Worm (Caenorhabditis elegans) whole organism, young adult: ENCODE measurements around the gene F26A10.2.
A peak's percentile ranks its signal among the peaks of the same experiment; 100 is the strongest.

Experiments
- B0336.3 ChIP-seq: fragments of 200-800 bp; sonication (Bioruptor generic); IDR thresholded peaks from 2 replicates; pipeline ENCODE4 v1.3.6; 2022; ENCODE audit warnings: missing genetic modification characterization, missing compliant biosample characterization
- C06A6.2 ChIP-seq: fragments of 200-800 bp; sonication (Bioruptor generic); conservative IDR thresholded peaks from 2 replicates; pipeline ENCODE4 v1.3.6; 2022; ENCODE audit warnings: missing genetic modification characterization, missing compliant biosample characterization
- C17E4.6 ChIP-seq: fragments of 200-800 bp; sonication (Bioruptor generic); IDR thresholded peaks from 2 replicates; pipeline ENCODE4 v1.3.6; 2022; ENCODE audit warnings: missing genetic modification reagents, missing genetic modification characterization, missing compliant biosample characterization
- F10E7.11 ChIP-seq: sonication (generic microtip); optimal IDR thresholded peaks from 2 replicates; lab custom pipeline; 2017; ENCODE audit warnings: mild to moderate bottlenecking, missing genetic modification characterization, moderate library complexity, missing compliant biosample characterization
- F39B2.1 ChIP-seq: fragments of 200-800 bp; sonication (Bioruptor generic); IDR thresholded peaks from 2 replicates; pipeline ENCODE4 v1.3.6; 2022; ENCODE audit warnings: missing genetic modification reagents, missing genetic modification characterization, missing compliant biosample characterization
- F49E8.2 ChIP-seq: sonication (generic microtip); optimal IDR thresholded peaks from 3 replicates; lab custom pipeline; 2017; ENCODE audit warnings: missing genetic modification characterization, mild to moderate bottlenecking, missing compliant biosample characterization, antibody characterized with exemption, moderate library complexity; ENCODE audit not compliant: insufficient read depth
- F55B11.4 ChIP-seq: sonication (generic microtip); optimal IDR thresholded peaks from 2 replicates; lab custom pipeline; 2016; ENCODE audit warnings: missing compliant biosample characterization, missing genetic modification characterization, borderline replicate concordance; ENCODE audit not compliant: insufficient read depth
- F57A8.1 ChIP-seq: fragments of 200-800 bp; sonication (Bioruptor generic); optimal IDR thresholded peaks from 2 replicates; lab custom pipeline; 2018; ENCODE audit warnings: mild to moderate bottlenecking, missing genetic modification characterization, moderate library complexity, missing compliant biosample characterization
- F57C9.4 ChIP-seq: sonication (generic microtip); optimal IDR thresholded peaks from 2 replicates; lab custom pipeline; 2017; ENCODE audit warnings: mild to moderate bottlenecking, missing genetic modification characterization, missing compliant biosample characterization
- K11D2.4 ChIP-seq: fragments of 200-800 bp; sonication (Bioruptor generic); IDR thresholded peaks from 2 replicates; pipeline ENCODE4 v1.3.6; 2022; ENCODE audit warnings: missing genetic modification reagents, missing genetic modification characterization, missing compliant biosample characterization
- T26A5.8 ChIP-seq: sonication (generic microtip); optimal IDR thresholded peaks from 2 replicates; lab custom pipeline; 2016; ENCODE audit warnings: missing genetic modification characterization, missing compliant biosample characterization
- Y53G8AR.9 ChIP-seq: fragments of 200-800 bp; sonication (Bioruptor generic); conservative IDR thresholded peaks from 2 replicates; pipeline ENCODE4 v1.3.6; 2022; ENCODE audit warnings: missing genetic modification reagents, missing genetic modification characterization, missing compliant biosample characterization
- Y56A3A.18 ChIP-seq: fragments of 200-800 bp; sonication (Bioruptor generic); IDR thresholded peaks from 2 replicates; pipeline ENCODE4 v1.3.6; 2022; ENCODE audit warnings: missing genetic modification reagents, missing genetic modification characterization, missing compliant biosample characterization
- Y95B8A.8 ChIP-seq: fragments of 200-800 bp; sonication (Bioruptor generic); IDR thresholded peaks from 2 replicates; pipeline ENCODE4 v1.3.6; 2022; ENCODE audit warnings: missing genetic modification reagents, missing genetic modification characterization, missing compliant biosample characterization
- ZK185.1 ChIP-seq: sonication (generic microtip); optimal IDR thresholded peaks from 2 replicates; lab custom pipeline; 2016; ENCODE audit warnings: mild to moderate bottlenecking, missing genetic modification characterization, missing compliant biosample characterization; ENCODE audit not compliant: poor library complexity, severe bottlenecking
- aptf-2 ChIP-seq: fragments of 200-800 bp; sonication (Bioruptor generic); conservative IDR thresholded peaks from 2 replicates; pipeline ENCODE4 v1.3.6; 2022; ENCODE audit warnings: missing genetic modification reagents, missing genetic modification characterization, missing compliant biosample characterization
- atf-7 ChIP-seq: sonication (generic microtip); optimal IDR thresholded peaks from 2 replicates; lab custom pipeline; 2017; ENCODE audit warnings: mild to moderate bottlenecking, missing genetic modification characterization, missing compliant biosample characterization
- attf-3 ChIP-seq: fragments of 200-800 bp; sonication (Bioruptor generic); conservative IDR thresholded peaks from 2 replicates; pipeline ENCODE4 v1.3.6; 2022; ENCODE audit warnings: missing genetic modification reagents, missing genetic modification characterization, missing compliant biosample characterization
- dpff-1 ChIP-seq: sonication (generic microtip); optimal IDR thresholded peaks from 2 replicates; lab custom pipeline; 2017; ENCODE audit warnings: mild to moderate bottlenecking, missing genetic modification characterization, missing compliant biosample characterization
- egl-44 ChIP-seq: fragments of 200-800 bp; sonication (Bioruptor generic); IDR thresholded peaks from 2 replicates; pipeline ENCODE4 v1.3.6; 2022; ENCODE audit warnings: missing genetic modification reagents, missing genetic modification characterization, missing compliant biosample characterization
- ekl-4 ChIP-seq: fragments of 200-800 bp; sonication (Bioruptor generic); IDR thresholded peaks from 2 replicates; pipeline ENCODE4 v1.3.6; 2022; ENCODE audit warnings: missing genetic modification reagents, missing genetic modification characterization, missing compliant biosample characterization
- him-1 ChIP-seq: sonication (generic microtip); optimal IDR thresholded peaks from 2 replicates; lab custom pipeline; 2016; ENCODE audit warnings: missing genotype, missing genetic modification reagents, missing genetic modification characterization, missing compliant biosample characterization
- hmg-20 ChIP-seq: fragments of 200-800 bp; sonication (Bioruptor generic); IDR thresholded peaks from 2 replicates; pipeline ENCODE4 v1.3.6; 2022; ENCODE audit warnings: missing genetic modification reagents, missing genetic modification characterization, missing compliant biosample characterization
- let-607 ChIP-seq, 2 experiments: fragments of 200-800 bp in 1 of 2; sonication (Bioruptor generic) in 1 of 2; sonication (generic microtip) in 1 of 2; optimal IDR thresholded peaks; 2 replicates each; lab custom pipeline; 2016 to 2018; ENCODE audit warnings: mild to moderate bottlenecking in 2 of 2, missing compliant biosample characterization in 2 of 2, missing genetic modification characterization in 2 of 2, moderate library complexity in 2 of 2, missing genotype in 1 of 2
- lin-26 ChIP-seq: fragments of 200-800 bp; sonication (Bioruptor generic); IDR thresholded peaks from 2 replicates; pipeline ENCODE4 v1.3.6; 2022; ENCODE audit warnings: missing genetic modification reagents, missing genetic modification characterization, missing compliant biosample characterization
- lin-35 ChIP-seq, 3 experiments: fragments of 150-350 bp in 2 of 3; sonication (generic microtip) in 1 of 3; optimal IDR thresholded peaks; 2 replicates each; lab custom pipeline; 2014 to 2018; ENCODE audit warnings: missing biosample characterization in 3 of 3, missing genetic modification characterization in 3 of 3, missing genetic modification reagents in 3 of 3
- lin-40 ChIP-seq: sonication (generic microtip); optimal IDR thresholded peaks from 2 replicates; lab custom pipeline; 2016; ENCODE audit warnings: missing genetic modification characterization, mild to moderate bottlenecking, missing compliant biosample characterization, missing genotype, missing genetic modification reagents
- mcd-1 ChIP-seq: fragments of 200-800 bp; sonication (Bioruptor generic); IDR thresholded peaks from 2 replicates; pipeline ENCODE4 v1.3.6; 2022; ENCODE audit warnings: missing genetic modification reagents, missing genetic modification characterization, missing compliant biosample characterization
- mel-28 ChIP-seq: sonication (generic microtip); optimal IDR thresholded peaks from 2 replicates; lab custom pipeline; 2016; ENCODE audit warnings: borderline replicate concordance, mild to moderate bottlenecking, missing genetic modification characterization, missing compliant biosample characterization
- mxl-1 ChIP-seq: sonication (generic microtip); optimal IDR thresholded peaks from 2 replicates; lab custom pipeline; 2016; ENCODE audit warnings: missing genetic modification characterization, missing compliant biosample characterization
- pha-4 ChIP-seq: fragments of 150-350 bp; sonication (generic microtip); optimal IDR thresholded peaks from 2 replicates; lab custom pipeline; 2014; ENCODE audit warnings: missing biosample characterization, missing genetic modification reagents, missing genetic modification characterization
- rcor-1 ChIP-seq: fragments of 200-800 bp; sonication (Bioruptor generic); IDR thresholded peaks from 2 replicates; pipeline ENCODE4 v1.3.6; 2022; ENCODE audit warnings: missing genetic modification reagents, missing genetic modification characterization, missing compliant biosample characterization
- sea-2 ChIP-seq: fragments of 200-800 bp; sonication (Bioruptor generic); IDR thresholded peaks from 2 replicates; pipeline ENCODE4 v1.3.6; 2022; ENCODE audit warnings: missing genetic modification characterization, missing compliant biosample characterization
- snpc-1.1 ChIP-seq: sonication (generic microtip); optimal IDR thresholded peaks from 2 replicates; lab custom pipeline; 2017; ENCODE audit warnings: missing genetic modification characterization, mild to moderate bottlenecking, missing compliant biosample characterization, antibody characterized with exemption, moderate library complexity, missing genotype, missing genetic modification reagents; ENCODE audit not compliant: insufficient read depth
- sptf-2 ChIP-seq: fragments of 200-800 bp; sonication (Bioruptor generic); optimal IDR thresholded peaks from 2 replicates; lab custom pipeline; 2018; ENCODE audit warnings: mild to moderate bottlenecking, missing genetic modification characterization, missing compliant biosample characterization
- zfh-2 ChIP-seq: fragments of 200-800 bp; sonication (Bioruptor generic); conservative IDR thresholded peaks from 2 replicates; pipeline ENCODE4 v1.3.6; 2022; ENCODE audit warnings: missing genetic modification reagents, missing genetic modification characterization, missing compliant biosample characterization
- zim-3 ChIP-seq: sonication (generic microtip); optimal IDR thresholded peaks from 2 replicates; lab custom pipeline; 2017; ENCODE audit warnings: mild to moderate bottlenecking, missing genetic modification characterization, moderate library complexity, missing compliant biosample characterization
- ztf-22 ChIP-seq: fragments of 200-800 bp; sonication (Bioruptor generic); optimal IDR thresholded peaks from 2 replicates; lab custom pipeline; 2018; ENCODE audit warnings: mild to moderate bottlenecking, missing genetic modification characterization, moderate library complexity, missing compliant biosample characterization
- ztf-26 ChIP-seq: sonication (generic microtip); optimal IDR thresholded peaks from 2 replicates; lab custom pipeline; 2017; ENCODE audit warnings: missing genetic modification characterization, missing compliant biosample characterization

F26A10.2 gene

DNA sequence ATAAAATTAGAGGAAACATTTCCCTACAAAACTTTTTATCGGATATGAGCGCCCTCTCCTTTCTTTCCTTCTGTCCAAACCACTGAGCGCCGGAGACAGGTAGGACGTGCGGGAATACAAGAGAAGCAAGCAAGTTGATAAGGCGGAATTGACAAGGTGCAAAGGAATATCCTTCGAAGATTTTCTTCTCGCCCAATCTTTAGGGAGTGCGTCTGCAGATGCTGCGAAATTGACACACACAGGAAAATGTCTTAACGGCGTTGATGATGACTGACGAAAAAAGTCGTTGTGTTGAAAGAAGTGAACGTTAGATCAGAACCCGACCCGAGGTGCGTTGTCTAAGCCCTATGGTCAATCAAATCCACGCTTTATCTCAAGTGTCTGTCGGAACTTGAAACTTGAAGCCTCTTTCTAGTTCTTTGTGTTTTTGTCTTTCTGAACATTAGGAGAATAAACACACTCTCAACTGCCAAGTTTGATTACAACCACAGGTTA is 57.4 kb downstream of the F26A10.2 start:
- TF ChIP-seq F57C9.4 (tag; lab: Kevin White, UChicago) (no peak), C17E4.6 (GFP tag; lab: Robert Waterston, UW) (no peak), zfh-2 (GFP tag; lab: Robert Waterston, UW) (no peak), egl-44 (no peak), snpc-1.1 (tag; lab: Kevin White, UChicago) (no peak), ZK185.1 (no peak), C06A6.2 (GFP tag; lab: Robert Waterston, UW) (no peak), mcd-1 (no peak), F39B2.1 (GFP tag; lab: Robert Waterston, UW) (no peak), ekl-4 (no peak), attf-3 (GFP tag; lab: Robert Waterston, UW) (no peak), sptf-2 (GFP tag; lab: Kevin White, UChicago) (no peak), ztf-22 (GFP tag; lab: Kevin White, UChicago) (no peak), F10E7.11 (no peak), atf-7 (tag; lab: Kevin White, UChicago) (no peak), pha-4 (tag; lab: Kevin White, UChicago) (no peak), B0336.3 (GFP tag; lab: Robert Waterston, UW) (no peak), mxl-1 (no peak)

DNA sequence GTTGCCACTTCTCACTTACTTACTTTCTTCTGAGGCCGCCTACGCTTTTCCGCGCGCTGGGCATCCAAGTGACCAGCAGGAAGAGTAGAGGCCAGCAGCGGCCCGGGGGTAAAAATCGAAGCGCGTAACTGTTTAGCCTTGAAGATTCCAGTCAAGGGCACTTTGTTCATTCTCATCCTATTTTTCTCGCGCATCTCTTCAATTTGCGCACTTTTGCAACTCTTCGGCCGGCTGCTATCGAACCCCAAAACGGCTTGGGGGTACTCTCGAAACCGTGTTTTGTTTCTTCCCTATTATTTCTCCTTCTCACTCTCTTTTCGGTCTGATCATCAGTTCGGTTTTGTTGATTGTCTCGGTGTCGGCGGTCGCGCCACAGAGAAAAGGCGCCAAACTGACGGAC is 58.6 kb downstream of the F26A10.2 start:
- TF ChIP-seq ztf-26 (tag; lab: Kevin White, UChicago) (peak; percentile 5), F49E8.2 (tag; lab: Kevin White, UChicago) (no peak), zfh-2 (GFP tag; lab: Robert Waterston, UW) (peak; percentile 52; the same call in 1 of the 2 replicates)

DNA sequence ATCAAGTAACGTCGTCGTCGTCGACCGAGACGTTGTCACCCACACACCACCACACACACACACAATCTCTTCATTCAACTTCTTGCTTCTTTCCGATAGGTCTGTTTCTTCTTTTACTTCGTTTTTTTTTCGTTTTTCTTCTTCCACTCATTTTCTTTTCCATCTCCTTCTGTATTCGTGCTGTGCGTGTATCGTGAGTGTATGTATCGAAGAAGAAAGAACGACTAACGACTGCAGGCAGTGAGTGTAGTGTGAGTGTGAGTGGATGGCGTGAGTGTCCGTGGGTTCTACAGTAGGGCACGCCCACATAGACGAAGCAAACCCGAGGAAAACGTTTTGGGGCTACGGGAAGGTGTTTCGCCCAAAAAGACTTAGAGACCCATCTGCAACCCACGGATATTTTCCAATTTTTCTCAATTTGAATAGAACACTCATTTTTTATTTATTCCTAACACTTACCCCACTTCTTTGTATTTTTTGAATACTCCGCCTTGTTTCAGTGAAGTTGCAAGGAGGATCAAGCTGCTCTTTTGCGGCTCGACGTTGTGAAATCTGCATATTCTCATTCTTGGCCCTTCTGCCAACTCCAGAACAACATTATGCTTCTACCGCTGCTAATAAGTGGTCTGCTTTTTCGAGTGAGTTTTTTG is 59.5 kb downstream of the F26A10.2 start, which contains the start of gene adt-2:
Gene adt-2 (plus strand): TSS at position 600 of the 650 bp plus-strand sequence.
- TF ChIP-seq lin-40 (tag; lab: Kevin White, UChicago) (peak; percentile 11), lin-26 (0 out of 2 replicates have a peak, but pooled peaks have one; percentile 23), T26A5.8 (no peak), ztf-26 (tag; lab: Kevin White, UChicago) (peak; percentile 24)

DNA sequence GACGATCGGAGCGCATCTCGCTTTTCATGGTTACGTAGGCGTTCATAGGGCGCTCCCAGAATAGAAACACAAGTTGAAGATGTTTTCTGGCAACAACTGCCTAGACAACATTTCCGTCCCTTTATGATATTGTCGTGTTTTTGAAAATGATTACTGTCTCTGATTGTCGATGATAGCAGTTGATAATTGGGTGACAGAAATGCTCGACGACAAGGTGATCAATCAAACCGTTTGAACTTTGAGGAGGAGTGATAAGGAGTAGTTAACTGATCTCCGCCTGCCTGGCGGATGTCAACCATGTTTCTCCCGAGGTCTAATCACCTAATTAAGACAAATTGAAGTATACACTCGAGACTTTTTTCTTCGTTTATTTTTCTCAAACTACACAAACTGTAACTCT is 61.3 kb downstream of the F26A10.2 start:
- TF ChIP-seq lin-35 (GFP tag; optimal IDR thresholded peaks at IDR 0.05; lab: Kevin White, UChicago) (no peak), Y95B8A.8 (no peak), F57A8.1 (GFP tag; lab: Kevin White, UChicago) (no peak), egl-44 (no peak), K11D2.4 (no peak), attf-3 (GFP tag; lab: Robert Waterston, UW) (no peak), him-1 (tag; lab: Kevin White, UChicago) (no peak), snpc-1.1 (tag; lab: Kevin White, UChicago) (no peak), Y56A3A.18 (GFP tag; lab: Robert Waterston, UW) (no peak), sea-2 (GFP tag; lab: Robert Waterston, UW) (no peak), F55B11.4 (tag; lab: Kevin White, UChicago) (no peak), rcor-1 (no peak), aptf-2 (no peak), zim-3 (no peak), hmg-20 (GFP tag; lab: Robert Waterston, UW) (no peak), dpff-1 (tag; lab: Kevin White, UChicago) (no peak), Y53G8AR.9 (GFP tag; lab: Robert Waterston, UW) (no peak), let-607 (tag; optimal IDR thresholded peaks at IDR 0.05; lab: Kevin White, UChicago) (no peak), mel-28 (tag; lab: Kevin White, UChicago) (no peak)
